Worm (Caenorhabditis elegans): ENCODE results near the gene ima-1.
A peak's percentile ranks its signal among the peaks of the same experiment; 100 is the strongest.

The ima-1 gene

ce11 chrV:11196631-11197258 lies 42.7 kb upstream of the ima-1 start:
- no peak for TF ChIP-seq ztf-11 (tag; optimal IDR thresholded peaks at IDR 0.05)
- TF ChIP-seq nhr-12 (tag; optimal IDR thresholded peaks at IDR 0.05): no peak
- no peak for TF ChIP-seq mls-2 (tag; optimal IDR thresholded peaks at IDR 0.05)
- TF ChIP-seq bed-3 (GFP tag; optimal IDR thresholded peaks at IDR 0.05): no peak
- TF ChIP-seq blmp-1 (tag; optimal IDR thresholded peaks at IDR 0.05): no peak
- TF ChIP-seq tbx-8 (GFP tag; optimal IDR thresholded peaks at IDR 0.05): no peak
- no peak for TF ChIP-seq elt-1 (tag; optimal IDR thresholded peaks at IDR 0.05; ENCODE audit: borderline replicate concordance, insufficient read depth)
- TF ChIP-seq M03D4.4 (tag; optimal IDR thresholded peaks at IDR 0.05): no peak
- no peak for TF ChIP-seq hlh-1 (tag; optimal IDR thresholded peaks at IDR 0.05)
- TF ChIP-seq ceh-39 (tag; optimal IDR thresholded peaks at IDR 0.05): no peak
- no peak for TF ChIP-seq cnd-1 (tag; optimal IDR thresholded peaks at IDR 0.05)
- TF ChIP-seq nhr-2 (tag; optimal IDR thresholded peaks at IDR 0.05): no peak
- no peak for TF ChIP-seq lin-32 (GFP tag; optimal IDR thresholded peaks at IDR 0.05)
- no peak for TF ChIP-seq nhr-237 (tag; optimal IDR thresholded peaks at IDR 0.05)
- TF ChIP-seq lsy-2 (tag; optimal IDR thresholded peaks at IDR 0.05): no peak
- no peak for TF ChIP-seq zip-8 (tag; optimal IDR thresholded peaks at IDR 0.05)
- TF ChIP-seq unc-62 (GFP tag; optimal IDR thresholded peaks at IDR 0.05): no peak
- TF ChIP-seq sem-2 (GFP tag; optimal IDR thresholded peaks at IDR 0.05): no peak
- no peak for TF ChIP-seq unc-39 (tag; optimal IDR thresholded peaks at IDR 0.05)
- TF ChIP-seq drap-1 (GFP tag; optimal IDR thresholded peaks at IDR 0.05): no peak

- TF ChIP-seq lsy-2 (tag; optimal IDR thresholded peaks at IDR 0.05) (no peak), blmp-1 (tag; optimal IDR thresholded peaks at IDR 0.05) (peak; percentile 55)
These were observed 41.4 kb upstream of the ima-1 start for ce11 chrV:11198094-11198493.

- TF ChIP-seq blmp-1 (tag; optimal IDR thresholded peaks at IDR 0.05) (no peak), snpc-4 (tag; optimal IDR thresholded peaks at IDR 0.05) (no peak), lin-32 (GFP tag; optimal IDR thresholded peaks at IDR 0.05) (no peak), M03D4.4 (tag; optimal IDR thresholded peaks at IDR 0.05) (no peak), ham-2 (GFP tag; optimal IDR thresholded peaks at IDR 0.05) (no peak), elt-3 (tag; optimal IDR thresholded peaks at IDR 0.05) (no peak), lsy-2 (tag; optimal IDR thresholded peaks at IDR 0.05) (no peak), hlh-1 (tag; optimal IDR thresholded peaks at IDR 0.05) (no peak), ceh-39 (tag; optimal IDR thresholded peaks at IDR 0.05) (no peak), drap-1 (GFP tag; optimal IDR thresholded peaks at IDR 0.05) (no peak), cnd-1 (tag; optimal IDR thresholded peaks at IDR 0.05) (no peak)
These were observed 40.0 kb upstream of the ima-1 start for ce11 chrV:11199497-11199896.

DNA sequence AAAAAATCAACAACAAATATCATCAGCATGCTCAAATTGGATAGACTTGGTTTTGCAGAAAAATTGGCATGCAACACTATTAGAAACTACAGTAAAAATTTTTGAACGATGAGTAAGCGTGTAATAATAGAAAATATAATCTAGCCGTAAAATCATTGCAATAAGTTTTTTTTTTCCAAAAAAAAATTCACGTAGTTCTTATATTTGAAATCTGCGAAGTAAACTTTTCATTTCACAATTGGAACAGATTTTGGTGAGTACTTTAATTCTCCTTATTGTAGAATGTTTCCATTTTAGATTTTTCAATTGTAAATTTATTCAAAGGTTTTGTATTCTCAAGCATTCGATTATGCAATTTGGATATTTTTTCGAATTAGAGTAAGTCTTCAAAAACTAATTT lies 39.2 kb upstream of the ima-1 start, which contains the start of gene K10D6.3:
Gene K10D6.3 (plus strand): TSS at position 301 of the 400 bp plus-strand sequence.
- TF ChIP-seq unc-39 (tag; optimal IDR thresholded peaks at IDR 0.05): no peak
- TF ChIP-seq nhr-237 (tag; optimal IDR thresholded peaks at IDR 0.05): no peak
- no peak for TF ChIP-seq drap-1 (GFP tag; optimal IDR thresholded peaks at IDR 0.05)
- TF ChIP-seq nhr-12 (tag; optimal IDR thresholded peaks at IDR 0.05): no peak
- TF ChIP-seq M03D4.4 (tag; optimal IDR thresholded peaks at IDR 0.05): no peak
- TF ChIP-seq elt-1 (tag; optimal IDR thresholded peaks at IDR 0.05; ENCODE audit: borderline replicate concordance, insufficient read depth): no peak
- TF ChIP-seq lin-32 (GFP tag; optimal IDR thresholded peaks at IDR 0.05): no peak
- TF ChIP-seq ceh-43 (GFP tag; optimal IDR thresholded peaks at IDR 0.05): no peak
- no peak for TF ChIP-seq elt-3 (tag; optimal IDR thresholded peaks at IDR 0.05)
- no peak for TF ChIP-seq mep-1 (tag; optimal IDR thresholded peaks at IDR 0.05)
- TF ChIP-seq ceh-83 (GFP tag; optimal IDR thresholded peaks at IDR 0.05): no peak
- no peak for TF ChIP-seq cnd-1 (tag; optimal IDR thresholded peaks at IDR 0.05)
- TF ChIP-seq snpc-4 (tag; optimal IDR thresholded peaks at IDR 0.05): no peak
- no peak for TF ChIP-seq mab-5 (tag; optimal IDR thresholded peaks at IDR 0.05)
- no peak for TF ChIP-seq blmp-1 (tag; optimal IDR thresholded peaks at IDR 0.05)
- TF ChIP-seq sptf-1 (tag; optimal IDR thresholded peaks at IDR 0.05): no peak

ce11 chrV:11201826-11202565 lies 37.5 kb upstream of the ima-1 start, which contains the start of gene K10D6.4:
TSS of gene K10D6.4 (plus strand) at chrV:11201925.
- TF ChIP-seq nhr-76 (tag; optimal IDR thresholded peaks at IDR 0.05): no peak
- no peak for TF ChIP-seq nhr-12 (tag; optimal IDR thresholded peaks at IDR 0.05)
- TF ChIP-seq bed-3 (GFP tag; optimal IDR thresholded peaks at IDR 0.05): no peak
- no peak for TF ChIP-seq drap-1 (GFP tag; optimal IDR thresholded peaks at IDR 0.05)
- TF ChIP-seq lsy-2 (tag; optimal IDR thresholded peaks at IDR 0.05): no peak
- TF ChIP-seq M03D4.4 (tag; optimal IDR thresholded peaks at IDR 0.05): no peak
- no peak for TF ChIP-seq ces-1 (GFP tag; optimal IDR thresholded peaks at IDR 0.05)
- TF ChIP-seq elt-3 (tag; optimal IDR thresholded peaks at IDR 0.05): no peak
- TF ChIP-seq unc-39 (tag; optimal IDR thresholded peaks at IDR 0.05): no peak
- no peak for TF ChIP-seq ham-2 (GFP tag; optimal IDR thresholded peaks at IDR 0.05)
- TF ChIP-seq ceh-43 (GFP tag; optimal IDR thresholded peaks at IDR 0.05): no peak
- TF ChIP-seq blmp-1 (tag; optimal IDR thresholded peaks at IDR 0.05): no peak
- TF ChIP-seq ceh-39 (tag; optimal IDR thresholded peaks at IDR 0.05): no peak
- TF ChIP-seq unc-120 (tag; optimal IDR thresholded peaks at IDR 0.05; ENCODE audit: poor library complexity, severe bottlenecking): no peak
